Worm (Caenorhabditis elegans) whole organism, L3 larva: ENCODE data around the gene svh-11.

Experiments used
- ama-1 ChIP-seq: fragments of 150-350 bp; optimal IDR thresholded peaks from 2 replicates; lab custom pipeline; 2018
- elt-2 ChIP-seq: sonication (generic microtip); optimal IDR thresholded peaks from 2 replicates; lab custom pipeline; 2016; ENCODE audit warnings: missing genetic modification reagents, mild to moderate bottlenecking, missing genetic modification characterization, missing compliant biosample characterization
- elt-3 ChIP-seq, 3 experiments: fragments of 150-350 bp in 1 of 3; sonication (generic microtip) in 2 of 3; optimal IDR thresholded peaks; 2 replicates in 2 of 3; 4 replicates in 1 of 3; lab custom pipeline; 2014 to 2017; ENCODE audit warnings: missing biosample characterization in 3 of 3, missing genetic modification characterization in 3 of 3
- nhr-237 ChIP-seq: fragments of 150-350 bp; optimal IDR thresholded peaks from 2 replicates; lab custom pipeline; 2014; ENCODE audit warnings: missing biosample characterization, missing genetic modification characterization
- nhr-28 ChIP-seq: fragments of 150-350 bp; optimal IDR thresholded peaks from 2 replicates; lab custom pipeline; 2014; ENCODE audit warnings: missing biosample characterization, missing genetic modification characterization
- snpc-4 ChIP-seq: fragments of 150-350 bp; optimal IDR thresholded peaks from 2 replicates; lab custom pipeline; 2014; ENCODE audit warnings: missing biosample characterization, missing genetic modification characterization
- unc-62 ChIP-seq: fragments of 150-350 bp; sonication (generic microtip); optimal IDR thresholded peaks from 4 replicates; lab custom pipeline; 2014; ENCODE audit warnings: missing biosample characterization, missing genetic modification reagents, missing genetic modification characterization

- TF ChIP-seq ama-1 (lab: Kevin White, UChicago), result no peak
- TF ChIP-seq unc-62 (GFP tag; lab: Kevin White, UChicago), result no peak
- no peak for TF ChIP-seq elt-3 (tag; optimal IDR thresholded peaks at IDR 0.05; lab: Kevin White, UChicago)
- no peak for TF ChIP-seq nhr-28
- TF ChIP-seq nhr-237 (tag; lab: Kevin White, UChicago), result no peak
- TF ChIP-seq elt-2 (tag; lab: Kevin White, UChicago), result peak; percentile 43
- no peak for TF ChIP-seq snpc-4 (tag; lab: Kevin White, UChicago)
Measured at ce11 chrV:2235848-2236247, 28.9 kb downstream of the svh-11 start, which contains the start of gene cyp-33C4.
